Worm (Caenorhabditis elegans): ENCODE measurements around the gene F36H9.10.

DNA sequence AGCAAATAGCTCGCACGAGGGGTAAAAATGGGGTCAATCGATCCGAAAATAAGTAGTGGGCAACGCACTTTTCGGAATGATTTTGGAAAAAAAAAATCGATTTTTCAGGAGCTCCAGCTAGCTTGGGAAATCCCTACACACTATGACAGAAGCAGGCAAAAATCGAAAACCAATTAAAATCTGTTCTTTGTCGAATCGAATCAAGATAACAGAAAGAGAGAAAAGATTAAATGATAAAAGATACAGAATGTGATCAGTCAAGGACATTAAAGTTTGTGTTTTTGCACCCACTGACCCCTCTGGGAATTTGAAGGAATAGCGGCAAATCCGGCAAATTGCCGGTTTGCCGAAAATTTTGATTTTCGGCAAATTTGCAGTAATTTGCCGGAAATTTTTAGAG lies 30.6 kb upstream of the F36H9.10 start:
- TF ChIP-seq tra-4 (tag; optimal IDR thresholded peaks at IDR 0.05) (no peak), pes-1 (GFP tag; IDR thresholded peaks at IDR 0.05) (no peak), scrt-1 (GFP tag; IDR thresholded peaks at IDR 0.05) (no peak), ama-1 (optimal IDR thresholded peaks at IDR 0.05) (no peak), tbx-11 (GFP tag; IDR thresholded peaks at IDR 0.05) (no peak), hmg-4 (GFP tag; optimal IDR thresholded peaks at IDR 0.05) (no peak), flt-1 (GFP tag; IDR thresholded peaks at IDR 0.05) (no peak)

Measured in whole organism, early embryonic.